Worm (Caenorhabditis elegans) whole organism, L1 larva: ENCODE measurements around the gene btb-14.

Experiments
- aha-1 ChIP-seq: fragments of 150-350 bp; optimal IDR thresholded peaks from 2 replicates; lab custom pipeline; 2014; ENCODE audit warnings: missing biosample characterization, missing genetic modification characterization
- elt-2 ChIP-seq: sonication (generic microtip); optimal IDR thresholded peaks from 2 replicates; lab custom pipeline; 2016; ENCODE audit warnings: missing genetic modification characterization, mild to moderate bottlenecking, inconsistent platforms, missing compliant biosample characterization, missing genetic modification reagents
- ets-5 ChIP-seq: fragments of 200-800 bp; sonication (Bioruptor generic); IDR thresholded peaks from 2 replicates; pipeline ENCODE4 v1.3.6; 2022; ENCODE audit warnings: missing genetic modification characterization, missing compliant biosample characterization
- fos-1 ChIP-seq: fragments of 150-350 bp; optimal IDR thresholded peaks from 2 replicates; lab custom pipeline; 2014; ENCODE audit warnings: missing biosample characterization, missing genetic modification characterization
- pqm-1 ChIP-seq: sonication (generic microtip); optimal IDR thresholded peaks from 3 replicates; lab custom pipeline; 2017; ENCODE audit warnings: missing biosample characterization, missing genetic modification characterization
- skn-1 ChIP-seq: fragments of 150-350 bp; optimal IDR thresholded peaks from 2 replicates; lab custom pipeline; 2014; ENCODE audit warnings: missing biosample characterization, missing genetic modification characterization
- unc-62 ChIP-seq: fragments of 150-350 bp; optimal IDR thresholded peaks from 2 replicates; lab custom pipeline; 2014; ENCODE audit warnings: missing biosample characterization, missing genetic modification reagents, missing genetic modification characterization
- zag-1 ChIP-seq: fragments of 150-350 bp; optimal IDR thresholded peaks from 2 replicates; lab custom pipeline; 2014; ENCODE audit warnings: missing biosample characterization, missing genetic modification characterization

DNA sequence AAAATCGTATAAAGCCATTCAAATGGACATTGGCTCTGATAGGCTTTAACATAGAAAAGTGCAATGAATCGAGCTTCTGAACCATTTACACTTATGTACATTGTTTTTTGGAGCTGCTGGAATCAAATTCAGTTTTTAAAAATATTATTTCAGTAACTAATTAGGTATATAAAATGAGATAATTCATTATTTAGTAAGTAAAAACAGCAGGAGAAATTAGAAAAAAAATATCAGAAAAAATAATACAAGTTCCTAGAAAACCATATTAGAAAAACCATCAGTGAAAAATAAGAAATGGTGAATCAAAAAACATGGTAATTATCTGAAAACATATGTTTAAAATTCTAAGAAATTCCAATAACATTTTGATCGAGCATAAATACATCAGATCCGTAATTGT, 14.4 kb downstream of the btb-14 start, which contains the start of gene F57G9.7:
- TF ChIP-seq ets-5 (GFP tag; lab: Robert Waterston, UW) (no peak), zag-1 (tag; lab: Kevin White, UChicago) (no peak), fos-1 (tag; lab: Kevin White, UChicago) (no peak), elt-2 (no peak), skn-1 (tag; lab: Kevin White, UChicago) (no peak), pqm-1 (tag; lab: Kevin White, UChicago) (no peak), aha-1 (tag; lab: Kevin White, UChicago) (no peak), unc-62 (GFP tag; lab: Kevin White, UChicago) (no peak)
